Fruit fly (Drosophila melanogaster) whole organism, embryonic: Measurements from ENCODE around the gene InR.

Source experiments
- Antp ChIP-seq: fragments of 200-800 bp; sonication (Bioruptor generic); optimal IDR thresholded peaks from 3 replicates; lab custom pipeline; 2016; ENCODE audit warnings: missing biosample characterization, missing genetic modification characterization
- BEAF-32 ChIP-seq: fragments of 200-800 bp; sonication (Bioruptor generic); optimal IDR thresholded peaks from 3 replicates; lab custom pipeline; 2017; ENCODE audit warnings: missing biosample characterization, missing genetic modification characterization, mild to moderate bottlenecking, moderate library complexity, missing genetic modification reagents
- CG10274 ChIP-seq: fragments of 200-800 bp; sonication (Bioruptor generic); optimal IDR thresholded peaks from 3 replicates; lab custom pipeline; 2017; ENCODE audit warnings: missing biosample characterization, mild to moderate bottlenecking, missing genetic modification characterization
- CG10565 ChIP-seq: fragments of 200-800 bp; sonication (Bioruptor generic); optimal IDR thresholded peaks from 3 replicates; lab custom pipeline; 2016; ENCODE audit warnings: missing biosample characterization, mild to moderate bottlenecking, missing genetic modification characterization
- CG12659 ChIP-seq: fragments of 200-800 bp; sonication (Bioruptor generic); optimal IDR thresholded peaks from 3 replicates; lab custom pipeline; 2017; ENCODE audit warnings: mild to moderate bottlenecking, missing biosample characterization, missing genetic modification reagents, missing genetic modification characterization
- CG12942 ChIP-seq: fragments of 200-800 bp; sonication (Bioruptor generic); optimal IDR thresholded peaks from 3 replicates; lab custom pipeline; 2016; ENCODE audit warnings: missing biosample characterization, missing genetic modification characterization
- CG13296 ChIP-seq: fragments of 200-800 bp; sonication (Bioruptor generic); optimal IDR thresholded peaks from 3 replicates; lab custom pipeline; 2018; ENCODE audit warnings: missing biosample characterization, mild to moderate bottlenecking, missing genetic modification characterization
- CG13775 ChIP-seq: fragments of 200-800 bp; sonication (Bioruptor generic); optimal IDR thresholded peaks from 3 replicates; lab custom pipeline; 2017; ENCODE audit warnings: missing biosample characterization, mild to moderate bottlenecking, missing genetic modification characterization
- CG1602 ChIP-seq: fragments of 200-800 bp; sonication (Bioruptor generic); optimal IDR thresholded peaks from 3 replicates; lab custom pipeline; 2016; ENCODE audit warnings: missing biosample characterization, missing genetic modification characterization
- CG16813 ChIP-seq: fragments of 200-800 bp; sonication (Bioruptor generic); IDR thresholded peaks from 3 replicates; pipeline ENCODE4 v1.3.6; 2022; ENCODE audit warnings: missing biosample characterization, missing genetic modification characterization; ENCODE audit not compliant: partially characterized antibody
- CG17912 ChIP-seq: fragments of 200-800 bp; sonication (Bioruptor generic); optimal IDR thresholded peaks from 2 replicates; lab custom pipeline; 2018; ENCODE audit warnings: missing biosample characterization, mild to moderate bottlenecking, missing genetic modification characterization
- CG18619 ChIP-seq: fragments of 200-800 bp; sonication (Bioruptor generic); optimal IDR thresholded peaks from 3 replicates; lab custom pipeline; 2017; ENCODE audit warnings: missing biosample characterization, mild to moderate bottlenecking, missing genetic modification characterization
- CG32767 ChIP-seq: fragments of 200-800 bp; sonication (Bioruptor generic); IDR thresholded peaks from 2 replicates; pipeline ENCODE4 v1.3.6; 2022; ENCODE audit warnings: missing biosample characterization, missing genetic modification characterization
- CG33213 ChIP-seq: fragments of 200-800 bp; sonication (Bioruptor generic); optimal IDR thresholded peaks from 3 replicates; lab custom pipeline; 2016; ENCODE audit warnings: missing biosample characterization, missing genetic modification characterization
- CG3726 ChIP-seq: fragments of 200-800 bp; sonication (Bioruptor generic); IDR thresholded peaks from 3 replicates; pipeline ENCODE4, ENCODE4 v1.3.6; 2022; ENCODE audit warnings: missing biosample characterization, missing genetic modification characterization
- CG4282 ChIP-seq: fragments of 200-800 bp; sonication (Bioruptor generic); optimal IDR thresholded peaks from 2 replicates; lab custom pipeline; 2016; ENCODE audit warnings: missing biosample characterization, missing genetic modification characterization
- CG4617 ChIP-seq: fragments of 200-800 bp; sonication (Bioruptor generic); optimal IDR thresholded peaks from 3 replicates; lab custom pipeline; 2016; ENCODE audit warnings: missing biosample characterization, missing genetic modification characterization, borderline replicate concordance
- CG6683 ChIP-seq: fragments of 200-800 bp; sonication (Bioruptor generic); optimal IDR thresholded peaks from 2 replicates; lab custom pipeline; 2017; ENCODE audit warnings: missing biosample characterization, mild to moderate bottlenecking, missing genetic modification characterization, missing genetic modification reagents
- CG7839 ChIP-seq: fragments of 200-800 bp; sonication (Bioruptor generic); optimal IDR thresholded peaks from 3 replicates; lab custom pipeline; 2018; ENCODE audit warnings: missing biosample characterization, mild to moderate bottlenecking, missing genetic modification characterization, moderate library complexity
- CG9215 ChIP-seq: fragments of 200-800 bp; sonication (Bioruptor generic); IDR thresholded peaks from 2 replicates; pipeline ENCODE4 v1.3.6; 2022; ENCODE audit warnings: missing biosample characterization, missing genetic modification characterization
- CG9609 ChIP-seq: fragments of 200-800 bp; sonication (Bioruptor generic); optimal IDR thresholded peaks from 3 replicates; lab custom pipeline; 2016; ENCODE audit warnings: missing biosample characterization, missing genetic modification characterization
- CG9797 ChIP-seq: fragments of 200-800 bp; sonication (Bioruptor generic); optimal IDR thresholded peaks from 3 replicates; lab custom pipeline; 2018; ENCODE audit warnings: missing biosample characterization, mild to moderate bottlenecking, missing genetic modification characterization
- Camta ChIP-seq: fragments of 200-800 bp; sonication (Bioruptor generic); optimal IDR thresholded peaks from 2 replicates; lab custom pipeline; 2016; ENCODE audit warnings: missing biosample characterization, missing genetic modification characterization
- D19B ChIP-seq: fragments of 200-800 bp; sonication (Bioruptor generic); optimal IDR thresholded peaks from 2 replicates; lab custom pipeline; 2017; ENCODE audit warnings: missing biosample characterization, mild to moderate bottlenecking, missing genetic modification characterization
- GATAe ChIP-seq: fragments of 200-800 bp; sonication (Bioruptor generic); conservative IDR thresholded peaks from 2 replicates; pipeline ENCODE4 v1.3.6; 2022; ENCODE audit warnings: missing biosample characterization, missing genetic modification characterization
- Gsc ChIP-seq: fragments of 200-800 bp; sonication (Bioruptor generic); IDR thresholded peaks from 2 replicates; pipeline ENCODE4 v1.3.6; 2022; ENCODE audit warnings: missing biosample characterization, missing genetic modification characterization
- HLH3B ChIP-seq: fragments of 200-800 bp; sonication (Bioruptor generic); IDR thresholded peaks from 2 replicates; pipeline ENCODE4 v1.3.6; 2022; ENCODE audit warnings: missing biosample characterization, missing genetic modification characterization
- Hr39 ChIP-seq: fragments of >200 bp; optimal IDR thresholded peaks from 2 replicates; lab custom pipeline; 2017
- MESR4 ChIP-seq: fragments of 200-800 bp; sonication (Bioruptor generic); optimal IDR thresholded peaks from 2 replicates; lab custom pipeline; 2018; ENCODE audit warnings: missing biosample characterization, mild to moderate bottlenecking, missing genetic modification characterization, moderate library complexity
- NC2α ChIP-seq: fragments of 200-800 bp; sonication (Bioruptor generic); optimal IDR thresholded peaks from 2 replicates; lab custom pipeline; 2016; ENCODE audit warnings: missing biosample characterization, missing genetic modification characterization
- Ravus ChIP-seq: fragments of 200-800 bp; sonication (Bioruptor generic); IDR thresholded peaks from 2 replicates; pipeline ENCODE4 v1.3.6; 2022; ENCODE audit warnings: missing biosample characterization, missing genetic modification characterization
- Sin3A ChIP-seq: fragments of >200 bp; optimal IDR thresholded peaks from 2 replicates; lab custom pipeline; 2018
- ase ChIP-seq: fragments of 200-800 bp; sonication (Bioruptor generic); IDR thresholded peaks from 3 replicates; pipeline ENCODE4 v1.3.6; 2022; ENCODE audit warnings: missing biosample characterization, missing genetic modification characterization
- ato ChIP-seq: fragments of 200-800 bp; sonication (Bioruptor generic); IDR thresholded peaks from 2 replicates; pipeline ENCODE4 v1.3.6; 2022; ENCODE audit warnings: missing biosample characterization, missing genetic modification characterization; ENCODE audit not compliant: partially characterized antibody
- az2 ChIP-seq: fragments of 200-800 bp; sonication (Bioruptor generic); optimal IDR thresholded peaks from 3 replicates; lab custom pipeline; 2016; ENCODE audit warnings: missing biosample characterization, missing genetic modification characterization
- bsh ChIP-seq, 2 experiments: fragments of 200-800 bp; sonication (Bioruptor generic); optimal IDR thresholded peaks; 2 replicates each; lab custom pipeline; 2017 to 2018; ENCODE audit warnings: mild to moderate bottlenecking in 2 of 2, missing biosample characterization in 2 of 2, missing genetic modification characterization in 2 of 2, moderate library complexity in 1 of 2
- cato ChIP-seq: fragments of 200-800 bp; sonication (Bioruptor generic); optimal IDR thresholded peaks from 2 replicates; lab custom pipeline; 2016; ENCODE audit warnings: missing biosample characterization, missing genetic modification characterization, borderline replicate concordance
- dimm ChIP-seq: fragments of 200-800 bp; sonication (Bioruptor generic); IDR thresholded peaks from 2 replicates; pipeline ENCODE4 v1.3.6; 2022; ENCODE audit warnings: missing biosample characterization, missing genetic modification characterization
- dpn ChIP-seq, 2 experiments: fragments of 200-800 bp; sonication (Bioruptor generic); optimal IDR thresholded peaks; 3 replicates each; lab custom pipeline; 2016; ENCODE audit warnings: missing biosample characterization in 2 of 2, missing genetic modification characterization in 2 of 2
- lmd ChIP-seq: fragments of 200-800 bp; sonication (Bioruptor generic); IDR thresholded peaks from 2 replicates; pipeline ENCODE4 v1.3.6; 2022; ENCODE audit warnings: missing biosample characterization, missing genetic modification characterization
- lola ChIP-seq, 3 experiments: fragments of >200 bp in 2 of 3; fragments of 200-800 bp in 1 of 3; sonication (Bioruptor generic) in 1 of 3; optimal IDR thresholded peaks; 2 replicates each; lab custom pipeline; 2017 to 2019; ENCODE audit warnings: missing biosample characterization in 3 of 3, missing genetic modification characterization in 3 of 3, mild to moderate bottlenecking in 1 of 3, moderate library complexity in 1 of 3
- maf-S ChIP-seq: fragments of 200-800 bp; sonication (Bioruptor generic); optimal IDR thresholded peaks from 2 replicates; lab custom pipeline; 2016; ENCODE audit warnings: missing biosample characterization, missing genetic modification characterization
- pnt ChIP-seq: fragments of 200-800 bp; sonication (Bioruptor generic); optimal IDR thresholded peaks from 3 replicates; lab custom pipeline; 2016; ENCODE audit warnings: missing biosample characterization, missing genetic modification characterization
- pum ChIP-seq: fragments of 200-800 bp; sonication (Bioruptor generic); optimal IDR thresholded peaks from 2 replicates; lab custom pipeline; 2016; ENCODE audit warnings: missing biosample characterization, missing genetic modification characterization
- ranshi ChIP-seq: fragments of 200-800 bp; sonication (Bioruptor generic); IDR thresholded peaks from 2 replicates; pipeline ENCODE4 v1.3.6; 2022; ENCODE audit warnings: missing biosample characterization, missing genetic modification characterization
- seq ChIP-seq: fragments of 200-800 bp; sonication (Bioruptor generic); IDR thresholded peaks from 2 replicates; pipeline ENCODE4 v1.3.6; 2022; ENCODE audit warnings: missing biosample characterization, missing genetic modification characterization
- slp2 ChIP-seq: fragments of 200-800 bp; sonication (Bioruptor generic); optimal IDR thresholded peaks from 2 replicates; lab custom pipeline; 2016; ENCODE audit warnings: missing biosample characterization, missing genetic modification characterization
- so ChIP-seq: fragments of 200-800 bp; sonication (Bioruptor generic); IDR thresholded peaks from 3 replicates; pipeline ENCODE4 v1.3.6; 2022; ENCODE audit warnings: missing biosample characterization, missing genetic modification characterization
- yki ChIP-seq: fragments of >200 bp; optimal IDR thresholded peaks from 3 replicates; lab custom pipeline; 2018
- zf30C ChIP-seq: fragments of 200-800 bp; sonication (Bioruptor generic); optimal IDR thresholded peaks from 3 replicates; lab custom pipeline; 2018; ENCODE audit warnings: missing biosample characterization, mild to moderate bottlenecking, missing genetic modification characterization
- zfh1 ChIP-seq: fragments of 200-800 bp; sonication (Bioruptor generic); IDR thresholded peaks from 3 replicates; pipeline ENCODE4 v1.3.6; 2022; ENCODE audit warnings: missing biosample characterization, missing genetic modification characterization

InR gene

dm6 chr3R:21590677-21591369 is 28.3 kb downstream of the InR start (continued):
- no peak for TF ChIP-seq zf30C (GFP tag; lab: Kevin White, UChicago)
- TF ChIP-seq CG33213 (GFP tag; lab: Kevin White, UChicago) = peak; percentile 97
- TF ChIP-seq Sin3A (lab: Kevin White, UChicago) = no peak
- TF ChIP-seq GATAe (GFP tag; lab: Robert Waterston, UW) = peak; percentile 76
- peak; percentile 84 for TF ChIP-seq CG7839 (tag; lab: Kevin White, UChicago)
- peak; percentile 94 for TF ChIP-seq pum (GFP tag; lab: Kevin White, UChicago)
- peak; percentile 93 for TF ChIP-seq HLH3B (GFP tag; lab: Robert Waterston, UW)
- TF ChIP-seq ase (GFP tag; lab: Robert Waterston, UW) = peak; percentile 79
- peak; percentile 48 for TF ChIP-seq CG9797
- TF ChIP-seq CG32767 (GFP tag; lab: Robert Waterston, UW) = peak; percentile 87
- peak; percentile 96 for TF ChIP-seq CG18619 (GFP tag; lab: Kevin White, UChicago)
- peak; percentile 94 for TF ChIP-seq CG9609 (GFP tag; lab: Kevin White, UChicago)
- peak; percentile 98 for TF ChIP-seq Camta (GFP tag; lab: Kevin White, UChicago)
- TF ChIP-seq MESR4 = peak; percentile 38
- TF ChIP-seq az2 = peak; percentile 80
- peak in 1 of 2 experiments; percentile 96 for TF ChIP-seq bsh (GFP tag; optimal IDR thresholded peaks at IDR 0.05; lab: Kevin White, UChicago)
- peak; percentile 97 for TF ChIP-seq CG12942
- TF ChIP-seq CG17912 = peak; percentile 94
- TF ChIP-seq CG13296 (GFP tag; lab: Kevin White, UChicago) = peak; percentile 86
- TF ChIP-seq ato (GFP tag; lab: Robert Waterston, UW) = no peak
- peak; percentile 95 for TF ChIP-seq pnt
- TF ChIP-seq cato (GFP tag; lab: Kevin White, UChicago) = peak; percentile 93
- TF ChIP-seq maf-S = peak; percentile 94
- peak; percentile 94 for TF ChIP-seq CG1602 (GFP tag; lab: Kevin White, UChicago)
- peak; percentile 95 for TF ChIP-seq so
- TF ChIP-seq CG3726 (GFP tag; lab: Robert Waterston, UW) = peak; percentile 91; the same call in 1 of the 3 replicates
- TF ChIP-seq yki = no peak
- TF ChIP-seq Ravus (GFP tag; lab: Robert Waterston, UW) = peak; percentile 74
- TF ChIP-seq CG10565 (GFP tag; lab: Kevin White, UChicago) = peak; percentile 83
- peak; percentile 84 for TF ChIP-seq CG4617
- peak; percentile 85 for TF ChIP-seq CG13775
- no peak for TF ChIP-seq CG16813
- peak; percentile 92 for TF ChIP-seq CG6683 (GFP tag; lab: Kevin White, UChicago)
- peak; percentile 91 for TF ChIP-seq ranshi (GFP tag; lab: Robert Waterston, UW)
- peak; percentile 80 for TF ChIP-seq CG9215 (GFP tag; lab: Robert Waterston, UW)
- TF ChIP-seq lola (GFP tag; optimal IDR thresholded peaks at IDR 0.05; lab: Kevin White, UChicago) = peak in 1 of 3 experiments; percentile 90
- peak; percentile 97 for TF ChIP-seq NC2α
- TF ChIP-seq slp2 (GFP tag; lab: Kevin White, UChicago) = peak; percentile 93
- peak; percentile 79 for TF ChIP-seq lmd
- TF ChIP-seq CG10274 (GFP tag; lab: Kevin White, UChicago) = peak; percentile 86
- no peak for TF ChIP-seq Gsc (GFP tag; lab: Robert Waterston, UW)
- peak; percentile 92 for TF ChIP-seq Antp (GFP tag; lab: Kevin White, UChicago)
- peak; percentile 88 for TF ChIP-seq dimm (GFP tag; lab: Robert Waterston, UW)
- TF ChIP-seq CG4282 = peak; percentile 75
- TF ChIP-seq CG12659 (GFP tag; lab: Kevin White, UChicago) = peak; percentile 94
- TF ChIP-seq BEAF-32 (GFP tag; lab: Kevin White, UChicago) = peak; percentile 8
- TF ChIP-seq dpn (GFP tag; optimal IDR thresholded peaks at IDR 0.05; lab: Kevin White, UChicago) = peak; percentile 87 to 94
- no peak for TF ChIP-seq Hr39 (lab: Kevin White, UChicago)
- peak; percentile 82 for TF ChIP-seq D19B (GFP tag; lab: Kevin White, UChicago)
- TF ChIP-seq zfh1 (GFP tag; lab: Robert Waterston, UW) = peak; percentile 96
- peak; percentile 94 for TF ChIP-seq seq
